Fruit fly (Drosophila melanogaster) whole organism: ENCODE results near the gene CG32181.

Source experiments
- CG8478 ChIP-seq: fragments of >200 bp; optimal IDR thresholded peaks from 2 replicates; lab custom pipeline; 2018; ENCODE audit warnings: inconsistent platforms
- psq ChIP-seq: fragments of >200 bp; optimal IDR thresholded peaks from 2 replicates; lab custom pipeline; 2017
- usp ChIP-seq: fragments of >200 bp; optimal IDR thresholded peaks from 2 replicates; lab custom pipeline; 2017; ENCODE audit warnings: missing biosample characterization, missing genetic modification characterization, mixed read lengths

dm6 chr3L:17759072-17759747 lies at the start of gene CG32181:
- TF ChIP-seq CG8478 (no peak), usp (GFP tag; lab: Kevin White, UChicago) (no peak), psq (lab: Kevin White, UChicago) (no peak)
